Fruit fly (Drosophila melanogaster) whole organism, larva: ENCODE data around the gene Mekk1.
A peak's percentile ranks its signal among the peaks of the same experiment; 100 is the strongest.

Experiments
- noc ChIP-seq: fragments of 200-800 bp; sonication (Bioruptor generic); optimal IDR thresholded peaks from 3 replicates; lab custom pipeline; 2019; ENCODE audit warnings: missing biosample characterization, mild to moderate bottlenecking, missing genetic modification characterization, moderate library complexity

Gene Mekk1

dm6 chr3R:18743270-18743922, at the start of gene Mekk1:
Mekk1 (minus strand) TSS chr3R:18743594.
- TF ChIP-seq noc: peak; percentile 62

- no peak for TF ChIP-seq noc
These were observed 47.2 kb upstream of the Mekk1 start for dm6 chr3R:18790619-18791018.

- TF ChIP-seq noc: no peak
These were observed 45.2 kb upstream of the Mekk1 start for dm6 chr3R:18788365-18789147.

- TF ChIP-seq noc: no peak
These were observed 43.8 kb upstream of the Mekk1 start for dm6 chr3R:18787237-18787636.

dm6 chr3R:18785741-18786140, 42.3 kb upstream of the Mekk1 start:
- peak; percentile 53 for TF ChIP-seq noc

dm6 chr3R:18783191-18783590, 39.8 kb upstream of the Mekk1 start:
- no peak for TF ChIP-seq noc

- no peak for TF ChIP-seq noc
These were observed 15.3 kb upstream of the Mekk1 start, which contains the start of gene Epg5 for dm6 chr3R:18758548-18759257. Epg5 (minus strand) TSS chr3R:18758873.

dm6 chr3R:18749786-18750185, 6.4 kb upstream of the Mekk1 start:
- no peak for TF ChIP-seq noc

dm6 chr3R:18748087-18748486, 4.7 kb upstream of the Mekk1 start:
- no peak for TF ChIP-seq noc

dm6 chr3R:18745961-18746468, 2.6 kb upstream of the Mekk1 start, which contains the start of the genes PGS1 and gwl:
PGS1 (minus strand) TSS chr3R:18746041.
gwl (plus strand) TSS chr3R:18746370.
- TF ChIP-seq noc: no peak

dm6 chr3R:18742358-18743269, 780 bp downstream of the Mekk1 start:
- no peak for TF ChIP-seq noc

- TF ChIP-seq noc: no peak
These were observed 1.6 kb downstream of the Mekk1 start for dm6 chr3R:18741844-18742187.

dm6 chr3R:18741027-18741843, 2.2 kb downstream of the Mekk1 start:
- TF ChIP-seq noc: peak; percentile 99

- peak; percentile 63 for TF ChIP-seq noc
These were observed 3.1 kb downstream of the Mekk1 start for dm6 chr3R:18739978-18740954.
